Worm (Caenorhabditis elegans): ENCODE data around the gene ssq-1.

ce11 chrIV:9811487-9811886 lies 40.9 kb upstream of the ssq-1 start:
- TF ChIP-seq ama-1 (optimal IDR thresholded peaks at IDR 0.05) (no peak), aly-2 (tag; optimal IDR thresholded peaks at IDR 0.05) (no peak)
